Worm (Caenorhabditis elegans): ENCODE results near the gene str-236.

DNA sequence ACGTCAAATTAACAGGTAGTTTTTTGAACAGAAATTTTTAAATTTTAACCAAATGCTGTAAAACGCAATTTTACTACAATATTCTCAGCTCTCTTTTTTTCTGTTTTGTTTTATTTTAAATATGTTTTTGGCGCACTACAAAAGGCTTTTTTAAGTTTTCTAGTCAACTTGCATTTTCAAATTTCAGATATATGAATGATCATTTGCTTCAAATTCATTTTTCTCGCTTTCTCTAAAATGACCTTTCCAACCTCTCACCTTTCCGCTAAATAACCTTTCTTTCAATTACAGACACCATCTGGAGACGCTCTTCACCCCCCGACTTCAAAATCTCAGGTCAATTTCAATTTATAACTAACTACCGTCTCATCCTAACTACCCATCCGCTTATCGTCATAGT, 38.9 kb upstream of the str-236 start, which contains the start of gene cdc-25.2:
- no peak for TF ChIP-seq flt-1 (GFP tag; IDR thresholded peaks at IDR 0.05)
- no peak for TF ChIP-seq ama-1 (optimal IDR thresholded peaks at IDR 0.05)
- TF ChIP-seq F13C5.2 (tag; optimal IDR thresholded peaks at IDR 0.05): no peak
- TF ChIP-seq hmg-4 (GFP tag; optimal IDR thresholded peaks at IDR 0.05): no peak

All from whole organism, early embryonic.